Fruit fly (Drosophila melanogaster) whole organism, wandering third instar larva: ENCODE data around the gene Calx.

Source experiments
- Abd-B ChIP-seq: fragments of >200 bp; optimal IDR thresholded peaks from 2 replicates; lab custom pipeline; 2017; ENCODE audit warnings: missing biosample characterization, missing genetic modification characterization
- CG32264 ChIP-seq: fragments of 200-800 bp; sonication (Bioruptor generic); optimal IDR thresholded peaks from 2 replicates; lab custom pipeline; 2016; ENCODE audit warnings: missing biosample characterization, missing genetic modification characterization
- CG9705 ChIP-seq: fragments of 200-800 bp; sonication (Bioruptor generic); optimal IDR thresholded peaks from 2 replicates; lab custom pipeline; 2018; ENCODE audit warnings: missing biosample characterization, mild to moderate bottlenecking, missing genetic modification characterization
- CrebA ChIP-seq: fragments of 200-800 bp; sonication (Bioruptor generic); optimal IDR thresholded peaks from 2 replicates; lab custom pipeline; 2016; ENCODE audit warnings: missing biosample characterization, mild to moderate bottlenecking, missing genetic modification characterization, borderline replicate concordance
- Dfd ChIP-seq: fragments of >200 bp; optimal IDR thresholded peaks from 2 replicates; lab custom pipeline; 2017; ENCODE audit warnings: missing biosample characterization, missing genetic modification characterization
- GATAd ChIP-seq: sonication (Bioruptor generic); optimal IDR thresholded peaks from 2 replicates; lab custom pipeline; 2016; ENCODE audit warnings: missing biosample characterization, missing genetic modification characterization
- HLH106 ChIP-seq: fragments of 200-800 bp; optimal IDR thresholded peaks from 3 replicates; lab custom pipeline; 2019; ENCODE audit warnings: missing biosample characterization, mild to moderate bottlenecking, missing genetic modification characterization, moderate library complexity
- Hnf4 ChIP-seq: fragments of 200-800 bp; sonication (Bioruptor generic); optimal IDR thresholded peaks from 2 replicates; lab custom pipeline; 2016; ENCODE audit warnings: missing biosample characterization, mild to moderate bottlenecking, missing genetic modification characterization
- Hr78 ChIP-seq: fragments of >200 bp; optimal IDR thresholded peaks from 2 replicates; lab custom pipeline; 2017; ENCODE audit warnings: missing biosample characterization, missing genetic modification characterization
- Jra ChIP-seq: sonication (Bioruptor generic); optimal IDR thresholded peaks from 2 replicates; lab custom pipeline; 2016; ENCODE audit warnings: missing biosample characterization, missing genetic modification characterization
- N ChIP-seq: fragments of >200 bp; optimal IDR thresholded peaks from 2 replicates; lab custom pipeline; 2018; ENCODE audit warnings: missing biosample characterization, missing external identifiers, missing genetic modification characterization
- Rel ChIP-seq, 2 experiments: fragments of 200-800 bp; sonication (Bioruptor generic) in 1 of 2; optimal IDR thresholded peaks; 2 replicates in 1 of 2; 3 replicates in 1 of 2; lab custom pipeline; 2016 to 2019; ENCODE audit warnings: mild to moderate bottlenecking in 2 of 2, missing biosample characterization in 2 of 2, missing genetic modification characterization in 2 of 2, moderate library complexity in 1 of 2
- Sp1 ChIP-seq: fragments of 200-800 bp; sonication (Bioruptor generic); optimal IDR thresholded peaks from 3 replicates; lab custom pipeline; 2019; ENCODE audit warnings: missing biosample characterization, mild to moderate bottlenecking, missing genetic modification characterization, moderate library complexity
- Vsx2 ChIP-seq: fragments of 200-300, 225-300 bp; sonication (Bioruptor generic); optimal IDR thresholded peaks from 2 replicates; lab custom pipeline; 2018; ENCODE audit warnings: missing biosample characterization, missing genetic modification characterization; ENCODE audit not compliant: partially characterized antibody
- br ChIP-seq: fragments of 200-800 bp; sonication (Bioruptor generic); optimal IDR thresholded peaks from 2 replicates; lab custom pipeline; 2016; ENCODE audit warnings: missing biosample characterization, missing genetic modification characterization
- brk ChIP-seq: fragments of 200-800 bp; sonication (Bioruptor generic); optimal IDR thresholded peaks from 2 replicates; lab custom pipeline; 2016; ENCODE audit warnings: missing biosample characterization, mild to moderate bottlenecking, missing genetic modification characterization
- dl ChIP-seq, 2 experiments: fragments of 175-275, 200-275 bp in 1 of 2; fragments of 200-275 bp in 1 of 2; sonication (Bioruptor generic); optimal IDR thresholded peaks; lab custom pipeline; 2018; ENCODE audit warnings: mild to moderate bottlenecking in 2 of 2, missing biosample characterization in 2 of 2, missing genetic modification characterization in 2 of 2, moderate library complexity in 2 of 2; ENCODE audit not compliant: partially characterized antibody in 2 of 2, insufficient read depth in 1 of 2
- dsf ChIP-seq: sonication (Bioruptor generic); optimal IDR thresholded peaks from 2 replicates; lab custom pipeline; 2016; ENCODE audit warnings: missing biosample characterization, missing genetic modification characterization, borderline replicate concordance
- ey ChIP-seq: fragments of 200-800 bp; sonication (Bioruptor generic); optimal IDR thresholded peaks from 2 replicates; lab custom pipeline; 2016; ENCODE audit warnings: missing biosample characterization, missing genetic modification characterization
- h ChIP-seq: fragments of 200-800 bp; sonication (Bioruptor generic); optimal IDR thresholded peaks from 3 replicates; lab custom pipeline; 2016; ENCODE audit warnings: missing biosample characterization, mild to moderate bottlenecking, missing genetic modification characterization
- jim ChIP-seq: fragments of 175-275, 200-325 bp; sonication (Bioruptor generic); optimal IDR thresholded peaks from 2 replicates; lab custom pipeline; 2016; ENCODE audit warnings: missing biosample characterization, mild to moderate bottlenecking, missing genetic modification characterization
- lola ChIP-seq: fragments of >200 bp; optimal IDR thresholded peaks from 2 replicates; lab custom pipeline; 2017; ENCODE audit warnings: missing biosample characterization, missing genetic modification characterization
- sage ChIP-seq: fragments of 200-800 bp; sonication (Bioruptor generic); optimal IDR thresholded peaks from 2 replicates; lab custom pipeline; 2016; ENCODE audit warnings: missing biosample characterization, mild to moderate bottlenecking, missing genetic modification characterization
- sv ChIP-seq: fragments of 200-800 bp; sonication (Bioruptor generic); optimal IDR thresholded peaks from 3 replicates; lab custom pipeline; 2016; ENCODE audit warnings: missing biosample characterization, missing genetic modification characterization
- woc ChIP-seq: sonication (Bioruptor generic); optimal IDR thresholded peaks from 2 replicates; lab custom pipeline; 2016; ENCODE audit warnings: missing biosample characterization, mild to moderate bottlenecking, missing genetic modification characterization

Gene Calx

dm6 chr3R:21022769-21023517 lies 45.0 kb downstream of the Calx start:
- TF ChIP-seq lola (GFP tag; lab: Kevin White, UChicago) (no peak), Jra (GFP tag; lab: Kevin White, UChicago) (no peak)

- TF ChIP-seq sv (GFP tag; lab: Kevin White, UChicago) (no peak), Rel (GFP tag; optimal IDR thresholded peaks at IDR 0.05; lab: Kevin White, UChicago) (peak; percentile 84), Rel (tag; optimal IDR thresholded peaks at IDR 0.05; lab: Kevin White, UChicago) (no peak), br (GFP tag; lab: Kevin White, UChicago) (peak; percentile 37), Jra (GFP tag; lab: Kevin White, UChicago) (no peak), CG32264 (GFP tag; lab: Kevin White, UChicago) (no peak), Vsx2 (GFP tag; lab: Kevin White, UChicago) (no peak), Sp1 (GFP tag; lab: Kevin White, UChicago) (peak; percentile 72), Hr78 (GFP tag; lab: Kevin White, UChicago) (no peak), GATAd (GFP tag; lab: Kevin White, UChicago) (no peak), CrebA (GFP tag; lab: Kevin White, UChicago) (peak; percentile 68), HLH106 (tag; lab: Kevin White, UChicago) (peak; percentile 9), sage (GFP tag; lab: Kevin White, UChicago) (peak; percentile 9)
Observed at dm6 chr3R:21023902-21024541, 46.0 kb downstream of the Calx start, which contains the start of gene peg. TSS of gene peg (minus strand) at chr3R:21024163.

- TF ChIP-seq CrebA (GFP tag; lab: Kevin White, UChicago): no peak
- no peak for TF ChIP-seq Abd-B (GFP tag; lab: Kevin White, UChicago)
- no peak for TF ChIP-seq CG9705
- no peak for TF ChIP-seq br (GFP tag; lab: Kevin White, UChicago)
Observed at dm6 chr3R:21025508-21025907, 47.5 kb downstream of the Calx start.

dm6 chr3R:21042399-21042798 lies 64.4 kb downstream of the Calx start, which contains the start of gene Dhc93AB:
TSS of gene Dhc93AB (minus strand) at chr3R:21042499.
- TF ChIP-seq HLH106 (tag; lab: Kevin White, UChicago): no peak
- TF ChIP-seq, all 38 proteins: peak for 0

- TF ChIP-seq dsf (no peak), N (no peak), dl (GFP tag; optimal IDR thresholded peaks at IDR 0.05; lab: Kevin White, UChicago; ENCODE audit: insufficient read depth in 1 of 2, partially characterized antibody in 2 of 2) (no peak), Jra (GFP tag; lab: Kevin White, UChicago) (no peak), h (no peak), sage (GFP tag; lab: Kevin White, UChicago) (no peak), Hnf4 (GFP tag; lab: Kevin White, UChicago) (no peak), ey (GFP tag; lab: Kevin White, UChicago) (no peak), woc (GFP tag; lab: Kevin White, UChicago) (no peak), jim (GFP tag; lab: Kevin White, UChicago) (no peak), brk (GFP tag; lab: Kevin White, UChicago) (no peak)
Observed at dm6 chr3R:21043549-21044118, 65.7 kb downstream of the Calx start, which contains the start of gene CG12278. TSS of gene CG12278 (plus strand) at chr3R:21044068.

- TF ChIP-seq woc (GFP tag; lab: Kevin White, UChicago) (no peak), Dfd (GFP tag; lab: Kevin White, UChicago) (no peak), lola (GFP tag; lab: Kevin White, UChicago) (no peak), sage (GFP tag; lab: Kevin White, UChicago) (no peak), Rel (GFP tag; optimal IDR thresholded peaks at IDR 0.05; lab: Kevin White, UChicago) (no peak), Rel (tag; optimal IDR thresholded peaks at IDR 0.05; lab: Kevin White, UChicago) (no peak), dl (GFP tag; optimal IDR thresholded peaks at IDR 0.05; lab: Kevin White, UChicago; ENCODE audit: insufficient read depth in 1 of 2, partially characterized antibody in 2 of 2) (no peak), Abd-B (GFP tag; lab: Kevin White, UChicago) (no peak)
Observed at dm6 chr3R:21045742-21046141, 67.8 kb downstream of the Calx start, which contains the start of gene CG31189. TSS of gene CG31189 (minus strand) at chr3R:21045842.
